Fruit fly (Drosophila melanogaster): ENCODE measurements around the gene CG17803.

CG17803 gene

dm6 chr3R:17783144-17783543 lies 18.2 kb downstream of the CG17803 start:
- TF ChIP-seq lz (GFP tag; optimal IDR thresholded peaks at IDR 0.05): no peak
- TF ChIP-seq CG7368 (GFP tag; optimal IDR thresholded peaks at IDR 0.05): no peak
- no peak for TF ChIP-seq spab (GFP tag; optimal IDR thresholded peaks at IDR 0.05)
- TF ChIP-seq CG15336 (GFP tag; IDR thresholded peaks at IDR 0.05): peak; percentile 43; the same call in 1 of the 2 replicates
- TF ChIP-seq Ets21C (GFP tag; optimal IDR thresholded peaks at IDR 0.05): no peak
- no peak for TF ChIP-seq CG6163 (GFP tag; IDR thresholded peaks at IDR 0.05)
- TF ChIP-seq Sox102F (GFP tag; optimal IDR thresholded peaks at IDR 0.05): no peak

dm6 chr3R:17781371-17781770 lies 19.9 kb downstream of the CG17803 start:
- TF ChIP-seq pdm3 (GFP tag; optimal IDR thresholded peaks at IDR 0.05) (peak; percentile 51), Sox15 (GFP tag; optimal IDR thresholded peaks at IDR 0.05) (no peak), esn (GFP tag; optimal IDR thresholded peaks at IDR 0.05) (no peak), Lpt (GFP tag; optimal IDR thresholded peaks at IDR 0.05) (peak; percentile 49), Hr38 (GFP tag; optimal IDR thresholded peaks at IDR 0.05) (no peak), Ets21C (GFP tag; optimal IDR thresholded peaks at IDR 0.05) (no peak), topi (GFP tag; optimal IDR thresholded peaks at IDR 0.05) (peak; percentile 37), CG4318 (GFP tag; optimal IDR thresholded peaks at IDR 0.05) (peak; percentile 9), CG32006 (GFP tag; optimal IDR thresholded peaks at IDR 0.05) (peak; percentile 56), acj6 (GFP tag; optimal IDR thresholded peaks at IDR 0.05) (peak; percentile 41), CG16779 (tag; optimal IDR thresholded peaks at IDR 0.05) (no peak), dsx (GFP tag; optimal IDR thresholded peaks at IDR 0.05; ENCODE audit: poor library complexity, severe bottlenecking) (peak; percentile 24), CG8632 (GFP tag; optimal IDR thresholded peaks at IDR 0.05) (no peak), CG6792 (GFP tag; optimal IDR thresholded peaks at IDR 0.05) (peak; percentile 34), CG11762 (GFP tag; optimal IDR thresholded peaks at IDR 0.05; ENCODE audit: insufficient read depth) (peak; percentile 24), CG3919 (GFP tag; optimal IDR thresholded peaks at IDR 0.05) (peak; percentile 54), CG3032 (tag; optimal IDR thresholded peaks at IDR 0.05) (peak; percentile 60), CG6163 (GFP tag; IDR thresholded peaks at IDR 0.05) (peak; percentile 82), dac (GFP tag; optimal IDR thresholded peaks at IDR 0.05) (no peak), Eip93F (GFP tag; optimal IDR thresholded peaks at IDR 0.05) (no peak), lz (GFP tag; optimal IDR thresholded peaks at IDR 0.05) (peak; percentile 16), CG9139 (GFP tag; optimal IDR thresholded peaks at IDR 0.05) (no peak), svp (GFP tag) (peak; percentile 61), Smox (GFP tag; optimal IDR thresholded peaks at IDR 0.05) (no peak), Hr39 (GFP tag; optimal IDR thresholded peaks at IDR 0.05) (peak; percentile 37), Gug (GFP tag; IDR thresholded peaks at IDR 0.05) (peak; percentile 82), fkh (GFP tag; optimal IDR thresholded peaks at IDR 0.05) (peak; percentile 29), CG11902 (GFP tag; optimal IDR thresholded peaks at IDR 0.05) (peak; percentile 21), net (GFP tag; optimal IDR thresholded peaks at IDR 0.05) (peak; percentile 34), salr (GFP tag; optimal IDR thresholded peaks at IDR 0.05) (peak in 1 of 2 experiments; percentile 38), CG1621 (tag; optimal IDR thresholded peaks at IDR 0.05) (no peak), CG8319 (GFP tag; optimal IDR thresholded peaks at IDR 0.05) (peak; percentile 35), Met (GFP tag; optimal IDR thresholded peaks at IDR 0.05) (no peak), Eip75B (GFP tag; optimal IDR thresholded peaks at IDR 0.05) (peak; percentile 60), achi (GFP tag; optimal IDR thresholded peaks at IDR 0.05) (peak; percentile 42), vri (GFP tag; optimal IDR thresholded peaks at IDR 0.05) (no peak), CG31627 (GFP tag; optimal IDR thresholded peaks at IDR 0.05) (peak; percentile 22), Eip78C (GFP tag) (peak; percentile 90), CG11294 (GFP tag; IDR thresholded peaks at IDR 0.05) (peak; percentile 70), CG6276 (GFP tag; optimal IDR thresholded peaks at IDR 0.05) (peak; percentile 75), CG10669 (GFP tag; optimal IDR thresholded peaks at IDR 0.05) (peak; percentile 31), CG15336 (GFP tag; IDR thresholded peaks at IDR 0.05) (peak; percentile 81), cyc (GFP tag; optimal IDR thresholded peaks at IDR 0.05) (no peak), Ets96B (tag; optimal IDR thresholded peaks at IDR 0.05) (peak; percentile 41), CG8119 (GFP tag; IDR thresholded peaks at IDR 0.05) (peak; percentile 65), Hr4 (GFP tag; optimal IDR thresholded peaks at IDR 0.05) (peak; percentile 71), CG7368 (GFP tag; optimal IDR thresholded peaks at IDR 0.05) (no peak), CG34406 (GFP tag; optimal IDR thresholded peaks at IDR 0.05) (peak; percentile 3), spab (GFP tag; optimal IDR thresholded peaks at IDR 0.05) (peak; percentile 7)

Measured in whole organism, prepupa.